Fruit fly (Drosophila melanogaster) whole organism, prepupa: ENCODE data around the gene dre4.

Experiments used
- CG10631 ChIP-seq: fragments of 200-800 bp; sonication (Bioruptor generic); optimal IDR thresholded peaks from 2 replicates; lab custom pipeline; 2016; ENCODE audit warnings: missing biosample characterization, missing genetic modification characterization
- CG16779 ChIP-seq: fragments of 200-800 bp; sonication (Bioruptor generic); optimal IDR thresholded peaks from 3 replicates; lab custom pipeline; 2017; ENCODE audit warnings: missing biosample characterization, mild to moderate bottlenecking, missing genetic modification characterization
- CG3032 ChIP-seq: fragments of 200-800 bp; optimal IDR thresholded peaks from 2 replicates; lab custom pipeline; 2019; ENCODE audit warnings: missing biosample characterization, mild to moderate bottlenecking, missing genetic modification characterization, moderate library complexity
- dsx ChIP-seq: fragments of 200-800 bp; optimal IDR thresholded peaks from 3 replicates; lab custom pipeline; 2019; ENCODE audit warnings: missing biosample characterization, mild to moderate bottlenecking, missing genetic modification characterization, moderate library complexity; ENCODE audit not compliant: poor library complexity, severe bottlenecking
- pdm3 ChIP-seq: fragments of 200-800 bp; sonication (Bioruptor generic); optimal IDR thresholded peaks from 3 replicates; lab custom pipeline; 2016; ENCODE audit warnings: missing biosample characterization, missing genetic modification characterization

- TF ChIP-seq dsx (GFP tag; lab: Kevin White, UChicago) (no peak), CG16779 (tag; lab: Kevin White, UChicago) (no peak), pdm3 (GFP tag; lab: Kevin White, UChicago) (no peak), CG10631 (GFP tag; lab: Kevin White, UChicago) (no peak), CG3032 (no peak)
Measured at dm6 chr3L:1855491-1855890, 20.6 kb downstream of the dre4 start, which contains the start of gene CNMa.
